Fruit fly (Drosophila melanogaster) whole organism, pupa: Measurements from ENCODE around the gene ppk15.

Experiments
- CG10348 ChIP-seq: fragments of 200-800 bp; sonication (Bioruptor generic); IDR thresholded peaks from 2 replicates; pipeline ENCODE4 v1.3.6; 2022; ENCODE audit warnings: missing biosample characterization, missing genetic modification characterization
- CG12605 ChIP-seq: fragments of 200-800 bp; sonication (Bioruptor generic); IDR thresholded peaks from 2 replicates; pipeline ENCODE4 v1.3.6; 2022; ENCODE audit warnings: missing biosample characterization, missing genetic modification characterization
- CG13204 ChIP-seq: fragments of 200-800 bp; sonication (Bioruptor generic); optimal IDR thresholded peaks from 2 replicates; lab custom pipeline; 2018; ENCODE audit warnings: missing biosample characterization, mild to moderate bottlenecking, missing genetic modification characterization, moderate library complexity
- CG32121 ChIP-seq: fragments of 200-800 bp; sonication (Bioruptor generic); IDR thresholded peaks from 2 replicates; pipeline ENCODE4 v1.3.6; 2022; ENCODE audit warnings: missing biosample characterization, missing genetic modification characterization
- CG34367 ChIP-seq: fragments of 200-800 bp; sonication (Bioruptor generic); optimal IDR thresholded peaks from 2 replicates; lab custom pipeline; 2018; ENCODE audit warnings: missing biosample characterization, mild to moderate bottlenecking, missing genetic modification characterization
- CG4496 ChIP-seq: fragments of 200-800 bp; sonication (Bioruptor generic); IDR thresholded peaks from 3 replicates; pipeline ENCODE4 v1.3.6; 2022; ENCODE audit warnings: missing biosample characterization, missing genetic modification characterization
- CG9948 ChIP-seq: fragments of 200-800 bp; sonication (Bioruptor generic); optimal IDR thresholded peaks from 2 replicates; lab custom pipeline; 2018; ENCODE audit warnings: missing biosample characterization, mild to moderate bottlenecking, missing genetic modification characterization, moderate library complexity
- EcR ChIP-seq: fragments of 200-800 bp; sonication (Bioruptor generic); optimal IDR thresholded peaks from 3 replicates; lab custom pipeline; 2019; ENCODE audit warnings: missing biosample characterization, missing genetic modification characterization, mild to moderate bottlenecking, moderate library complexity, missing genetic modification reagents
- Ets98B ChIP-seq: fragments of 200-800 bp; sonication (Bioruptor generic); IDR thresholded peaks from 2 replicates; pipeline ENCODE4 v1.3.6; 2022; ENCODE audit warnings: missing biosample characterization, missing genetic modification characterization
- Pif1A ChIP-seq: fragments of 200-800 bp; sonication (Bioruptor generic); optimal IDR thresholded peaks from 3 replicates; lab custom pipeline; 2016; ENCODE audit warnings: missing biosample characterization, missing genetic modification characterization
- Pif1B ChIP-seq: fragments of 200-800 bp; sonication (Bioruptor generic); optimal IDR thresholded peaks from 3 replicates; lab custom pipeline; 2016; ENCODE audit warnings: missing biosample characterization, missing genetic modification characterization
- Snoo ChIP-seq: fragments of 200-800 bp; sonication (Bioruptor generic); optimal IDR thresholded peaks from 3 replicates; lab custom pipeline; 2017; ENCODE audit warnings: missing biosample characterization, mild to moderate bottlenecking, missing genetic modification characterization, inconsistent platforms
- fd96Ca ChIP-seq: fragments of 200-800 bp; sonication (Bioruptor generic); IDR thresholded peaks from 3 replicates; pipeline ENCODE4 v1.3.6; 2022; ENCODE audit warnings: missing biosample characterization, missing genetic modification characterization
- rn ChIP-seq: fragments of 200-800 bp; sonication (Bioruptor generic); IDR thresholded peaks from 2 replicates; pipeline ENCODE4 v1.3.6; 2022; ENCODE audit warnings: missing biosample characterization, missing genetic modification characterization

DNA sequence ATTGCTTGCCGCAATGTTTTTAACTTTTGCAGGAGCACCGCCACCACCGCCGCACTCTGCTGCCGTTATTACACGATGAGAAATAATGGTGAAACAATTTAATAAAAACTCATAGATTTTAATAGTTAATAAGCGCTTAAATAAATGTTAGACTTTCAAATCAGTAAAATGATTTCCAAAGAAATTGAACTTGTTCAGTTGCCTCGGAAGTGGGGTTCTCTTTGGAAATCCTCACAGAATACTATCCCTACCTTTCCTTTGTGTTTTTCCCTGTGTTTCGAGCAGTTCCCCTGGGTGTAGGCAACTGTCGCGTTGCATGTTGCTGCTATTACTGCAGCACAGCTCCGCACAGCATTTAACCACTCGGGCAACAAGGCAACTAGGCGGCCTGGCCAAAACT, 24.8 kb upstream of the ppk15 start:
- no peak for TF ChIP-seq rn (GFP tag; lab: Robert Waterston, UW)
- TF ChIP-seq CG32121: no peak
- no peak for TF ChIP-seq CG13204 (GFP tag; lab: Kevin White, UChicago)
- no peak for TF ChIP-seq fd96Ca (GFP tag; lab: Robert Waterston, UW)
- no peak for TF ChIP-seq CG4496
- TF ChIP-seq CG12605 (GFP tag; lab: Robert Waterston, UW): no peak
- TF ChIP-seq Snoo (tag; lab: Kevin White, UChicago): peak; percentile 4
- TF ChIP-seq EcR (GFP tag; lab: Kevin White, UChicago): no peak
- peak; percentile 18 for TF ChIP-seq Pif1B (GFP tag; lab: Kevin White, UChicago)
- TF ChIP-seq CG34367 (tag; lab: Kevin White, UChicago): peak; percentile 28
- TF ChIP-seq Pif1A (GFP tag; lab: Kevin White, UChicago): peak; percentile 48
- peak; percentile 44 for TF ChIP-seq CG9948 (tag; lab: Kevin White, UChicago)
- no peak for TF ChIP-seq Ets98B (GFP tag; lab: Robert Waterston, UW)
- TF ChIP-seq CG10348: no peak
